Fruit fly (Drosophila melanogaster) whole organism, prepupa: ENCODE results near the gene CG33120.
A peak's percentile ranks its signal among the peaks of the same experiment; 100 is the strongest.

Experiments used
- Blimp-1 ChIP-seq: fragments of 200-800 bp; sonication (Bioruptor generic); optimal IDR thresholded peaks from 3 replicates; lab custom pipeline; 2017; ENCODE audit warnings: missing biosample characterization, missing genetic modification characterization, mild to moderate bottlenecking, moderate library complexity, missing genetic modification reagents
- CG10631 ChIP-seq: fragments of 200-800 bp; sonication (Bioruptor generic); optimal IDR thresholded peaks from 2 replicates; lab custom pipeline; 2016; ENCODE audit warnings: missing biosample characterization, missing genetic modification characterization
- CG10669 ChIP-seq: fragments of 200-800 bp; sonication (Bioruptor generic); optimal IDR thresholded peaks from 3 replicates; lab custom pipeline; 2018; ENCODE audit warnings: missing biosample characterization, mild to moderate bottlenecking, missing genetic modification characterization, moderate library complexity
- CG11294 ChIP-seq: fragments of 200-800 bp; sonication (Bioruptor generic); IDR thresholded peaks from 2 replicates; pipeline ENCODE4 v1.3.6; 2022; ENCODE audit warnings: missing biosample characterization, missing genetic modification characterization
- CG11762 ChIP-seq: fragments of 200-800 bp; sonication (Bioruptor generic); optimal IDR thresholded peaks from 3 replicates; lab custom pipeline; 2016; ENCODE audit warnings: missing biosample characterization, missing genetic modification characterization; ENCODE audit not compliant: insufficient read depth
- CG15336 ChIP-seq: fragments of 200-800 bp; sonication (Bioruptor generic); IDR thresholded peaks from 2 replicates; pipeline ENCODE4 v1.3.6; 2022; ENCODE audit warnings: missing biosample characterization, missing genetic modification characterization
- CG1621 ChIP-seq: fragments of 200-800 bp; sonication (Bioruptor generic); optimal IDR thresholded peaks from 3 replicates; lab custom pipeline; 2018; ENCODE audit warnings: missing biosample characterization, mild to moderate bottlenecking, missing genetic modification characterization
- CG16779 ChIP-seq: fragments of 200-800 bp; sonication (Bioruptor generic); optimal IDR thresholded peaks from 3 replicates; lab custom pipeline; 2017; ENCODE audit warnings: missing biosample characterization, mild to moderate bottlenecking, missing genetic modification characterization
- CG3032 ChIP-seq: fragments of 200-800 bp; optimal IDR thresholded peaks from 2 replicates; lab custom pipeline; 2019; ENCODE audit warnings: missing biosample characterization, mild to moderate bottlenecking, missing genetic modification characterization, moderate library complexity
- CG3919 ChIP-seq: fragments of 200-800 bp; sonication (Bioruptor generic); optimal IDR thresholded peaks from 3 replicates; lab custom pipeline; 2016; ENCODE audit warnings: missing biosample characterization, missing genetic modification characterization
- CG4318 ChIP-seq: fragments of 200-800 bp; sonication (Bioruptor generic); optimal IDR thresholded peaks from 3 replicates; lab custom pipeline; 2017; ENCODE audit warnings: missing biosample characterization, mild to moderate bottlenecking, missing genetic modification characterization
- CG6163 ChIP-seq: fragments of 200-800 bp; sonication (Bioruptor generic); IDR thresholded peaks from 3 replicates; pipeline ENCODE4 v1.3.6; 2022; ENCODE audit warnings: missing biosample characterization, missing genetic modification characterization
- CG6792 ChIP-seq: fragments of 200-800 bp; sonication (Bioruptor generic); optimal IDR thresholded peaks from 3 replicates; lab custom pipeline; 2016; ENCODE audit warnings: missing biosample characterization, missing genetic modification characterization
- CG6808 ChIP-seq: fragments of 200-800 bp; sonication (Bioruptor generic); optimal IDR thresholded peaks from 3 replicates; lab custom pipeline; 2017; ENCODE audit warnings: missing biosample characterization, missing genetic modification characterization, mild to moderate bottlenecking, moderate library complexity, missing genetic modification reagents
- CG7368 ChIP-seq: fragments of 200-800 bp; sonication (Bioruptor generic); optimal IDR thresholded peaks from 3 replicates; lab custom pipeline; 2016; ENCODE audit warnings: missing biosample characterization, missing genetic modification characterization
- CG8319 ChIP-seq: fragments of 200-800 bp; sonication (Bioruptor generic); optimal IDR thresholded peaks from 3 replicates; lab custom pipeline; 2016; ENCODE audit warnings: missing biosample characterization, missing genetic modification characterization
- CG8632 ChIP-seq: fragments of 200-800 bp; sonication (Bioruptor generic); optimal IDR thresholded peaks from 3 replicates; lab custom pipeline; 2016; ENCODE audit warnings: missing biosample characterization, missing genetic modification characterization
- Eip75B ChIP-seq: fragments of 200-800 bp; sonication (Bioruptor generic); optimal IDR thresholded peaks from 3 replicates; lab custom pipeline; 2016; ENCODE audit warnings: missing biosample characterization, missing genetic modification characterization
- Eip93F ChIP-seq: fragments of 200-800 bp; sonication (Bioruptor generic); optimal IDR thresholded peaks from 2 replicates; lab custom pipeline; 2016; ENCODE audit warnings: missing biosample characterization, mild to moderate bottlenecking, missing genetic modification characterization
- Ets21C ChIP-seq: fragments of 200-800 bp; sonication (Bioruptor generic); optimal IDR thresholded peaks from 3 replicates; lab custom pipeline; 2016; ENCODE audit warnings: missing biosample characterization, missing genetic modification characterization
- Ets96B ChIP-seq: fragments of 200-800 bp; optimal IDR thresholded peaks from 2 replicates; lab custom pipeline; 2019; ENCODE audit warnings: missing biosample characterization, mild to moderate bottlenecking, missing genetic modification characterization, moderate library complexity
- Gug ChIP-seq: fragments of 200-800 bp; sonication (Bioruptor generic); IDR thresholded peaks from 2 replicates; pipeline ENCODE4 v1.3.6; 2022; ENCODE audit warnings: missing biosample characterization, missing genetic modification characterization
- Hr38 ChIP-seq: sonication (Bioruptor generic); optimal IDR thresholded peaks from 2 replicates; lab custom pipeline; 2016; ENCODE audit warnings: missing biosample characterization, missing genetic modification characterization
- Hr39 ChIP-seq: fragments of 200-800 bp; sonication (Bioruptor generic); optimal IDR thresholded peaks from 2 replicates; lab custom pipeline; 2016; ENCODE audit warnings: missing biosample characterization, missing genetic modification characterization
- Hr4 ChIP-seq: fragments of 200-800 bp; sonication (Bioruptor generic); optimal IDR thresholded peaks from 3 replicates; lab custom pipeline; 2016; ENCODE audit warnings: missing biosample characterization, missing genetic modification characterization
- Lpt ChIP-seq: fragments of 200-800 bp; sonication (Bioruptor generic); optimal IDR thresholded peaks from 3 replicates; lab custom pipeline; 2016; ENCODE audit warnings: missing biosample characterization, missing genetic modification characterization
- OdsH ChIP-seq: fragments of 200-800 bp; sonication (Bioruptor generic); optimal IDR thresholded peaks from 3 replicates; lab custom pipeline; 2016; ENCODE audit warnings: missing biosample characterization, missing genetic modification characterization
- Smox ChIP-seq: fragments of 200-800 bp; sonication (Bioruptor generic); optimal IDR thresholded peaks from 3 replicates; lab custom pipeline; 2016; ENCODE audit warnings: missing biosample characterization, missing genetic modification characterization
- Sox102F ChIP-seq: fragments of 200-800 bp; sonication (Bioruptor generic); optimal IDR thresholded peaks from 2 replicates; lab custom pipeline; 2016; ENCODE audit warnings: missing biosample characterization, mild to moderate bottlenecking, missing genetic modification characterization
- Sox14 ChIP-seq: fragments of 200-800 bp; sonication (Bioruptor generic); optimal IDR thresholded peaks from 3 replicates; lab custom pipeline; 2016; ENCODE audit warnings: missing biosample characterization, missing genetic modification characterization
- Sox15 ChIP-seq: fragments of 200-800 bp; sonication (Bioruptor generic); optimal IDR thresholded peaks from 3 replicates; lab custom pipeline; 2016; ENCODE audit warnings: missing biosample characterization, missing genetic modification characterization
- achi ChIP-seq: fragments of 200-800 bp; sonication (Bioruptor generic); optimal IDR thresholded peaks from 3 replicates; lab custom pipeline; 2016; ENCODE audit warnings: missing biosample characterization, missing genetic modification characterization
- acj6 ChIP-seq: fragments of 200-800 bp; sonication (Bioruptor generic); optimal IDR thresholded peaks from 3 replicates; lab custom pipeline; 2016; ENCODE audit warnings: missing biosample characterization, missing genetic modification characterization
- dsx ChIP-seq: fragments of 200-800 bp; optimal IDR thresholded peaks from 3 replicates; lab custom pipeline; 2019; ENCODE audit warnings: missing biosample characterization, mild to moderate bottlenecking, missing genetic modification characterization, moderate library complexity; ENCODE audit not compliant: poor library complexity, severe bottlenecking
- esn ChIP-seq: fragments of 200-800 bp; sonication (Bioruptor generic); optimal IDR thresholded peaks from 2 replicates; lab custom pipeline; 2016; ENCODE audit warnings: missing biosample characterization, mild to moderate bottlenecking, missing genetic modification characterization, moderate library complexity
- fd85E ChIP-seq: fragments of 200-800 bp; sonication (Bioruptor generic); optimal IDR thresholded peaks from 3 replicates; lab custom pipeline; 2016; ENCODE audit warnings: missing biosample characterization, missing genetic modification characterization
- fkh ChIP-seq: fragments of 200-800 bp; sonication (Bioruptor generic); optimal IDR thresholded peaks from 3 replicates; lab custom pipeline; 2017; ENCODE audit warnings: missing biosample characterization, mild to moderate bottlenecking, missing genetic modification characterization, moderate library complexity
- net ChIP-seq: fragments of 200-800 bp; sonication (Bioruptor generic); optimal IDR thresholded peaks from 3 replicates; lab custom pipeline; 2016; ENCODE audit warnings: missing biosample characterization, missing genetic modification characterization
- pdm3 ChIP-seq: fragments of 200-800 bp; sonication (Bioruptor generic); optimal IDR thresholded peaks from 3 replicates; lab custom pipeline; 2016; ENCODE audit warnings: missing biosample characterization, missing genetic modification characterization
- spab ChIP-seq: fragments of 200-800 bp; sonication (Bioruptor generic); optimal IDR thresholded peaks from 2 replicates; lab custom pipeline; 2017; ENCODE audit warnings: missing biosample characterization, mild to moderate bottlenecking, missing genetic modification characterization, missing genetic modification reagents
- ss ChIP-seq, 2 experiments: fragments of 200-800 bp; sonication (Bioruptor generic); optimal IDR thresholded peaks; 2 replicates in 1 of 2; 3 replicates in 1 of 2; lab custom pipeline; 2017 to 2018; ENCODE audit warnings: mild to moderate bottlenecking in 2 of 2, missing biosample characterization in 2 of 2, missing genetic modification characterization in 2 of 2, moderate library complexity in 1 of 2
- svp ChIP-seq: fragments of 200-800 bp; sonication (Bioruptor generic); peaks from one replicate; lab custom pipeline; 2016; ENCODE audit warnings: missing biosample characterization, missing genetic modification characterization
- topi ChIP-seq: fragments of 200-800 bp; sonication (Bioruptor generic); optimal IDR thresholded peaks from 3 replicates; lab custom pipeline; 2016; ENCODE audit warnings: missing biosample characterization, missing genetic modification characterization
- vri ChIP-seq: fragments of 200-800 bp; sonication (Bioruptor generic); optimal IDR thresholded peaks from 3 replicates; lab custom pipeline; 2016; ENCODE audit warnings: missing biosample characterization, mild to moderate bottlenecking, missing genetic modification characterization

The CG33120 gene

dm6 chr2L:18809486-18809885, 34.9 kb downstream of the CG33120 start:
- TF ChIP-seq dsx (GFP tag; lab: Kevin White, UChicago) (no peak), Eip75B (GFP tag; lab: Kevin White, UChicago) (no peak), CG10669 (GFP tag; lab: Kevin White, UChicago) (no peak), esn (GFP tag; lab: Kevin White, UChicago) (no peak), OdsH (no peak), CG10631 (GFP tag; lab: Kevin White, UChicago) (no peak), Blimp-1 (GFP tag; lab: Kevin White, UChicago) (no peak), Ets21C (no peak), acj6 (no peak), Ets96B (no peak), CG15336 (GFP tag; lab: Robert Waterston, UW) (no peak), pdm3 (no peak), achi (no peak), ss (GFP tag; optimal IDR thresholded peaks at IDR 0.05; lab: Kevin White, UChicago) (no peak), Hr38 (GFP tag; lab: Kevin White, UChicago) (no peak), CG11762 (GFP tag; lab: Kevin White, UChicago) (no peak), CG6163 (GFP tag; lab: Robert Waterston, UW) (no peak)
- TF ChIP-seq, all 60 proteins: peak for 0

- TF ChIP-seq Hr39 (GFP tag; lab: Kevin White, UChicago) (no peak), vri (GFP tag; lab: Kevin White, UChicago) (no peak), CG6163 (GFP tag; lab: Robert Waterston, UW) (no peak), fkh (GFP tag; lab: Kevin White, UChicago) (no peak), Blimp-1 (GFP tag; lab: Kevin White, UChicago) (no peak), CG15336 (GFP tag; lab: Robert Waterston, UW) (no peak), Lpt (GFP tag; lab: Kevin White, UChicago) (no peak), acj6 (no peak), CG8632 (no peak), Gug (GFP tag; lab: Robert Waterston, UW) (no peak), Sox102F (GFP tag; lab: Kevin White, UChicago) (no peak)
Measured at dm6 chr2L:18808754-18809329, 35.5 kb downstream of the CG33120 start.

dm6 chr2L:18805637-18806403, 38.6 kb downstream of the CG33120 start:
- TF ChIP-seq svp (peak; percentile 81), Hr38 (GFP tag; lab: Kevin White, UChicago) (no peak), CG6792 (GFP tag; lab: Kevin White, UChicago) (peak; percentile 39), CG16779 (tag; lab: Kevin White, UChicago) (no peak), achi (peak; percentile 25), CG11294 (GFP tag; lab: Robert Waterston, UW) (no peak), Eip75B (GFP tag; lab: Kevin White, UChicago) (peak; percentile 33), CG6808 (GFP tag; lab: Kevin White, UChicago) (no peak), CG8319 (GFP tag; lab: Kevin White, UChicago) (peak; percentile 32), spab (GFP tag; lab: Kevin White, UChicago) (peak; percentile 15), Eip93F (GFP tag; lab: Kevin White, UChicago) (no peak), CG4318 (no peak), Hr39 (GFP tag; lab: Kevin White, UChicago) (peak; percentile 56), CG7368 (GFP tag; lab: Kevin White, UChicago) (no peak), CG15336 (GFP tag; lab: Robert Waterston, UW) (no peak), Sox15 (GFP tag; lab: Kevin White, UChicago) (no peak), topi (GFP tag; lab: Kevin White, UChicago) (peak; percentile 62), CG6163 (GFP tag; lab: Robert Waterston, UW) (peak; percentile 46; the same call in 1 of the 3 replicates), CG3919 (GFP tag; lab: Kevin White, UChicago) (peak; percentile 58), Sox14 (GFP tag; lab: Kevin White, UChicago) (no peak), Smox (GFP tag; lab: Kevin White, UChicago) (peak; percentile 64), Ets96B (peak; percentile 22), CG10669 (GFP tag; lab: Kevin White, UChicago) (peak; percentile 43), CG3032 (tag; lab: Kevin White, UChicago) (no peak), Hr4 (no peak), vri (GFP tag; lab: Kevin White, UChicago) (peak; percentile 37), Blimp-1 (GFP tag; lab: Kevin White, UChicago) (no peak), CG1621 (tag; lab: Kevin White, UChicago) (no peak), fd85E (GFP tag; lab: Kevin White, UChicago) (no peak), Sox102F (GFP tag; lab: Kevin White, UChicago) (peak; percentile 36), net (no peak)
